Worm (Caenorhabditis elegans): ENCODE data around the gene ZC53.22.

Gene ZC53.22

DNA sequence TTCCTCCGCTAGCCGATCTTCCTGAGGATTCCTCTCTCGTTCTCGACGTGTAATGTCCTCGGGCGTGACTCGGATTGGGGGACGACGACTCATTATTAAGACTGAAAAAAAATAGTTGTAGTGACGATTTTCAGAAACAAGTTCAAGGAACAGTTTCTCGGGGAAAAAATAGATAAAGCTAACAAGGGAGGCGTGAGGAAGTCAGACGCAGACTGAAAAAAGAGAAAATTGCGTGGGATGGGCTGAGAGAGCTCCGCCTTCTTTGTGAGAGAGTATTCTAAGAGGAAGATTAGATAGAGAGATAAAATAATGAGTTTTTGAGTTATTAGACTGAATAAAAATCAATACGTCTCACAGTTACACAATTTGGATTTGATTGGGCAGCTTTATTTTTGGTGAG lies 8.9 kb downstream of the ZC53.22 start, which contains the start of gene ZC53.1:
Gene ZC53.1, minus strand, starts transcription at position 101 of the 400 bp plus-strand sequence.
- TF ChIP-seq him-1 (tag; optimal IDR thresholded peaks at IDR 0.05) (no peak), dao-5 (tag; optimal IDR thresholded peaks at IDR 0.05) (no peak), W03F9.2 (tag; optimal IDR thresholded peaks at IDR 0.05) (no peak)

DNA sequence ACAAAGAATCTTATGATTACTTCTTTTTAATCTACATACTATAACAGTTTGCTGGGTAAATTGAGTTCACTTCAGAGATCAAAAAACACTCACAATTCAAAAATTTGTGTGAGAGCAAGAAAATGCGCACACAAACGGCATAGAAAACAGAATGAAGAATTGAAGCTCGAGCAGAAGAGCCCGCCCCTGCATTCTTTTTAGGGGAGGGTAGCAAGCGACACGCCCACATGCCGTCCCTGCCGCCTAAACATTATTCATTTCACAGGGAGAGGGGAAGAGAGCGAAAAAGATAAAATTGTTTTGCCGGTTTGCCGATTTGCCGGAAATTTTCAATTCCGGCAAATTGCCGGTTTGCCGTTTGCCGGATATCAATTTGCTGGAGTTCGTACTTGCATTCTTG lies 12.8 kb downstream of the ZC53.22 start:
- TF ChIP-seq dao-5 (tag; optimal IDR thresholded peaks at IDR 0.05) (no peak), him-1 (tag; optimal IDR thresholded peaks at IDR 0.05) (peak; percentile 69), W03F9.2 (tag; optimal IDR thresholded peaks at IDR 0.05) (peak; percentile 15)

DNA sequence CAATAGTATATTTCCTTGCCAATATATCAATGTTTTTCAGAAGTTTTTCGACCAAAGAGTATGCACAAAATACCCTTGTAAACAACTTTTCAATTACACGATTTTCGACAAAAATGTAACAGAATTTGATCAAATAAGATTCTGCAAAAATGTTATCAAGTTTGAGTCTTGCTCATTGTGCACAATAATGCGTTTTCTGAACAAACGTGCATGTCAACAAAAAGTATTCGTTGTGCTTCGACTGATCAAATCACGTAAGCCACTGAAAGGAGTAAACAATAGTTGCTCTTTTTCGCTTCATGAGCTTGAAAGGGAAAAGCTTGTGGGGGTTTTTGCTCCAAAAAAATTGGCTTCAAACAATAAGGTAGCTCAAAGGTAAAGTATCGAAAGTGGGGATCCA lies 15.2 kb downstream of the ZC53.22 start:
- TF ChIP-seq him-1 (tag; optimal IDR thresholded peaks at IDR 0.05) (no peak), W03F9.2 (tag; optimal IDR thresholded peaks at IDR 0.05) (no peak), dao-5 (tag; optimal IDR thresholded peaks at IDR 0.05) (no peak)

DNA sequence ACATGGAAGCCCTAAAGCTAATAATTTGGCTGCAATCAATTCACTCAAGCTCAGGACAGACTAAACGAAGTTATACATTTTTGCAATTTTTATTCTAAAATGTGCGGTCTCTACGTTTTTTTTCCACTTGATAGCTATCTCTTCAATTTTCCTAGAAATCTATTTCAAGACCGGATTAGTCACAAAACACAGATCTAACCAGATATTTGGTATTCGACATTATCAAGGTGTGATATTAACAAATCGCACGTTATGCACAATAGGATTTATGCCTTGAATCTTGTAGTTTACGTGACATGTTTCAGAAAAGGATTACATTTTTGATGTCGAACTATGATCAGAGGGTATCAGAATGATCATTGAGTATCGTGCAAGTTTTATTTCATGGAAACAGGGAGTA lies 20.7 kb downstream of the ZC53.22 start:
- TF ChIP-seq dao-5 (tag; optimal IDR thresholded peaks at IDR 0.05) (no peak), W03F9.2 (tag; optimal IDR thresholded peaks at IDR 0.05) (no peak), him-1 (tag; optimal IDR thresholded peaks at IDR 0.05) (no peak)

DNA sequence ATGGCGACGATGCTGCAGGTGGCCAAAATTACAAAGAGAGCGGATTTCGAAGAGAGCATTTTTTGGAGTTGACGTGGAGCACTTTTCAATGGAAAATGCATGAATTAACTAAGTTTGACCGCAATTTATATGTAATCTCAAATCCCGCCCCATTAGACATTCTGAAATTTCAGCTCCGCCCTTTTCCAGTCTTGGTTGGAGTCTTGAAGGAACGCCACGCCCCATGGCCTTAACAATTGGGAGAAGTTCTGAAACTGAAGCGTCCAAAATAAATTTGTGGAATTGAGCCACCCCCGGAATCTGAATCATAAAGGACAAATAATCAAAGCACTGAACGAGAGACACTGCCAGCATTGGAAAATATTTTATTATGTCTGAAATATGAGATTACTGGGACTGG lies 25.0 kb downstream of the ZC53.22 start, which contains the start of gene B0294.1:
Gene B0294.1, minus strand, starts transcription at position 101 of the 400 bp plus-strand sequence.
- TF ChIP-seq W03F9.2 (tag; optimal IDR thresholded peaks at IDR 0.05) (no peak), him-1 (tag; optimal IDR thresholded peaks at IDR 0.05) (no peak), dao-5 (tag; optimal IDR thresholded peaks at IDR 0.05) (no peak)

DNA sequence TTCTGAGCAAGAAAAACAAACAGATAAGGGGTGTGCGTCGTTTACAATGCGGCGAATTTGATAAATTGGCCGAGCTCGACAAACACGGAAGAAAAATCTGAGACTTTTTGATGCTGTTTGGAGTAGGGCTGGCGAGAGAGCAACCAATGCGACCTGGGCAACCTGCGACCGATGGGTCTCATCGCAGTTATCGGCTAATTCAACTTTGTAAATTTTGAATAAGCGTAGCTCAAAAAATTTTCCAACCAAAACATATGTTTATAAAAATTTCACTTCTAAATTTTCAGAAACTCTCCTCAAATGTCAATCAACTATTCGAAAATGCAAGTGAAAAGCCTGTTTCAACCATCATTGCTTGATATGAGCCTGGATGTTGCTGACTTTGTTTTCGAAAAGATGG lies 30.3 kb downstream of the ZC53.22 start, which contains the start of gene B0294.3:
Gene B0294.3, plus strand, starts transcription at position 301 of the 400 bp plus-strand sequence.
- TF ChIP-seq dao-5 (tag; optimal IDR thresholded peaks at IDR 0.05) = no peak
- TF ChIP-seq him-1 (tag; optimal IDR thresholded peaks at IDR 0.05) = no peak
- TF ChIP-seq W03F9.2 (tag; optimal IDR thresholded peaks at IDR 0.05) = no peak

DNA sequence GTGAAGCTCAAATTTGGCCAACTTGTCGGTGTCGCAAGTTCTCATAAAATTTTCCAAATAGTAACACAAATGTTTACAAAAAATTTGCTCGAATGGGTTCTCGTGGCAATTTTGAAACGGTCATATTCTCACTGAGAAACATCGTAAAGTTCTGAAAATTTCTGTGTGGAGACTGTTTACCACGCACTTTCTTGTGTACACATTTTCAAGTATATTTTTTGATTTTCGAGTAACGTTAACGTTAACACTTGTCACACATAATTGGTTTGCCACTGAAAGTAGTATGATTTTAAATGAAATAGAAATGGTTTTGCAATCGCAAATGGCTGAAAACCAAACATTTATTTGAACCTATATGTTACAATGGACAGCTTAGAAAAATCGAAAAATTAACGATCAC lies 31.4 kb downstream of the ZC53.22 start:
- TF ChIP-seq W03F9.2 (tag; optimal IDR thresholded peaks at IDR 0.05) = no peak
- TF ChIP-seq him-1 (tag; optimal IDR thresholded peaks at IDR 0.05) = no peak
- no peak for TF ChIP-seq dao-5 (tag; optimal IDR thresholded peaks at IDR 0.05)

DNA sequence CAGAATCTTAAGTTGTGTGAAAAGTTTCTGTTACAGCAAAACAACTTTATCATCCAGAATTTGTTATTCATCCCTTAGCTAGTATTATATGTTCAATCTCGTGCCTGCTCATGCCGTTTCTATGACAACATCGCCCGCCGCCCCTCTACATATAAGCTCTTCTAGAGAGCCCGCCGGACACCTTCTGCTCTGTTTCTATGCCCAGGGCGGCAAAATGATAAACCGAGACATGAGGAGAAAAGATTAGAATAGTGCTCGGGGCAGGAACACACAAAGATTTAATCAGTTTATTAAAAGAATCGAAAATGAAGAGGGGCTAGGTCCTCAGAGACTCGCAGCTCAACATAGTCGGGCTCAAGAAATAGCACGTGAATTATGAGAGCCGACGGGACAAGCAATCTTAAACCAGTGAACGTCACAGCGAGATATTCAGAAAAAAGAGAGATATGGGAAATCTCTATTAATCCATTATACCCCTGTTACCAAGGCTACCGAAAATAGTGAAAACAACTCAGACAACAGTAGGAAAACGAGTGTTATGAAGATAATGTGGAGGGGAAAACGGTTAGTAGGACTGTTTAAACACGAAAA lies 33.7 kb downstream of the ZC53.22 start:
- no peak for TF ChIP-seq W03F9.2 (tag; optimal IDR thresholded peaks at IDR 0.05)
- peak; percentile 54 for TF ChIP-seq him-1 (tag; optimal IDR thresholded peaks at IDR 0.05)

DNA sequence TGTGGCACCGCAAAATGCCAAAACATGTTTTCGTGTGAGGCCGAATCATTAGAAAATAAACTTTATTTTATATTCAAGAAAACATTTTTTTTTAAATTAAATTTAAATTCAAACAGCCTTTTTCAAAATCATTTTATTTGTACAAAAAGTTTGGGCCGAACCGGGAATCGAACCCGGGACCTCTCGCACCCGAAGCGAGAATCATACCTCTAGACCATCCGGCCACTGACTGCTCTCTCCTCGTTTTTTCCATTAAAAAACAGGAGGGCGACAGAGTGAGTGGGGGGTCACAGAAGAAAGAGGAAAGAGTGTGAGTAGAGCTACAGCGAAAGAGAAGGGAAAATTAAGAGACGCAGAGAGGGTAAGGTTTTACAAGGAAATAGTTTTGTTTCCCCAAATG lies 41.5 kb downstream of the ZC53.22 start:
- TF ChIP-seq dao-5 (tag; optimal IDR thresholded peaks at IDR 0.05) (peak; percentile 8), him-1 (tag; optimal IDR thresholded peaks at IDR 0.05) (peak; percentile 23), W03F9.2 (tag; optimal IDR thresholded peaks at IDR 0.05) (no peak)

Data from whole organism, L4/young adult.